Fruit fly (Drosophila melanogaster) whole organism, embryonic: ENCODE results near the gene CG7065.

Source experiments
- Awh ChIP-seq: fragments of 200-800 bp; sonication (Bioruptor generic); IDR thresholded peaks from 2 replicates; pipeline ENCODE4, ENCODE4 v1.3.6; 2022; ENCODE audit warnings: missing biosample characterization, missing genetic modification characterization
- Bdp1 ChIP-seq: fragments of 200-800 bp; sonication (Bioruptor generic); optimal IDR thresholded peaks from 3 replicates; lab custom pipeline; 2016; ENCODE audit warnings: missing biosample characterization, missing genetic modification characterization
- CG11398 ChIP-seq: fragments of 200-800 bp; sonication (Bioruptor generic); optimal IDR thresholded peaks from 2 replicates; lab custom pipeline; 2016; ENCODE audit warnings: missing biosample characterization, missing genetic modification characterization
- CG12104 ChIP-seq: fragments of 200-800 bp; sonication (Bioruptor generic); optimal IDR thresholded peaks from 3 replicates; lab custom pipeline; 2016; ENCODE audit warnings: missing biosample characterization, missing genetic modification characterization
- CG12299 ChIP-seq: fragments of 200-800 bp; sonication (Bioruptor generic); optimal IDR thresholded peaks from 2 replicates; lab custom pipeline; 2018; ENCODE audit warnings: missing biosample characterization, mild to moderate bottlenecking, missing genetic modification characterization
- CG1233 ChIP-seq: fragments of 200-800 bp; sonication (Bioruptor generic); optimal IDR thresholded peaks from 4 replicates; lab custom pipeline; 2018; ENCODE audit warnings: missing biosample characterization, mild to moderate bottlenecking, missing genetic modification characterization
- CG13123 ChIP-seq: fragments of 200-800 bp; sonication (Bioruptor generic); optimal IDR thresholded peaks from 2 replicates; lab custom pipeline; 2016; ENCODE audit warnings: missing biosample characterization, missing genetic modification characterization
- CG14014 ChIP-seq: fragments of 200-800 bp; sonication (Bioruptor generic); IDR thresholded peaks from 2 replicates; pipeline ENCODE4 v1.3.6; 2022; ENCODE audit warnings: missing biosample characterization, missing genetic modification characterization
- CG1603 ChIP-seq: fragments of 200-800 bp; sonication (Bioruptor generic); optimal IDR thresholded peaks from 2 replicates; lab custom pipeline; 2019; ENCODE audit warnings: missing biosample characterization, mild to moderate bottlenecking, missing genetic modification characterization, moderate library complexity
- CG17186 ChIP-seq: fragments of 200-800 bp; sonication (Bioruptor generic); optimal IDR thresholded peaks from 3 replicates; lab custom pipeline; 2017; ENCODE audit warnings: missing biosample characterization, missing genetic modification reagents, missing genetic modification characterization
- CG1792 ChIP-seq: fragments of 200-800 bp; sonication (Bioruptor generic); optimal IDR thresholded peaks from 2 replicates; lab custom pipeline; 2016; ENCODE audit warnings: missing biosample characterization, missing genetic modification characterization
- CG1832 ChIP-seq: fragments of 200-800 bp; sonication (Bioruptor generic); optimal IDR thresholded peaks from 2 replicates; lab custom pipeline; 2017; ENCODE audit warnings: missing biosample characterization, mild to moderate bottlenecking, missing genetic modification characterization, inconsistent platforms
- CG2129 ChIP-seq: fragments of 200-800 bp; sonication (Bioruptor generic); IDR thresholded peaks from 2 replicates; pipeline ENCODE4 v1.3.6; 2022; ENCODE audit warnings: missing biosample characterization, missing genetic modification characterization; ENCODE audit not compliant: partially characterized antibody
- CG3065 ChIP-seq: fragments of 200-800 bp; sonication (Bioruptor generic); optimal IDR thresholded peaks from 2 replicates; lab custom pipeline; 2016; ENCODE audit warnings: missing biosample characterization, missing genetic modification characterization
- CG32767 ChIP-seq: fragments of 200-800 bp; sonication (Bioruptor generic); IDR thresholded peaks from 2 replicates; pipeline ENCODE4 v1.3.6; 2022; ENCODE audit warnings: missing biosample characterization, missing genetic modification characterization
- CG3281 ChIP-seq: fragments of 200-800 bp; sonication (Bioruptor generic); optimal IDR thresholded peaks from 3 replicates; lab custom pipeline; 2017; ENCODE audit warnings: missing biosample characterization, mild to moderate bottlenecking, missing genetic modification characterization
- CG34224 ChIP-seq: fragments of 200-800 bp; sonication (Bioruptor generic); IDR thresholded peaks from 3 replicates; pipeline ENCODE4 v1.3.6; 2022; ENCODE audit warnings: missing biosample characterization, missing genetic modification characterization; ENCODE audit not compliant: partially characterized antibody
- CG5245 ChIP-seq: fragments of 200-800 bp; sonication (Bioruptor generic); optimal IDR thresholded peaks from 3 replicates; lab custom pipeline; 2016; ENCODE audit warnings: missing biosample characterization, missing genetic modification characterization
- CG6791 ChIP-seq: fragments of 200-800 bp; sonication (Bioruptor generic); IDR thresholded peaks from 3 replicates; pipeline ENCODE4 v1.3.6; 2022; ENCODE audit warnings: missing biosample characterization, missing genetic modification characterization; ENCODE audit not compliant: partially characterized antibody
- CG7271 ChIP-seq: fragments of 200-800 bp; sonication (Bioruptor generic); optimal IDR thresholded peaks from 2 replicates; lab custom pipeline; 2018; ENCODE audit warnings: missing biosample characterization, mild to moderate bottlenecking, missing genetic modification characterization, moderate library complexity
- CG7987 ChIP-seq: fragments of 200-800 bp; sonication (Bioruptor generic); optimal IDR thresholded peaks from 2 replicates; lab custom pipeline; 2018; ENCODE audit warnings: missing biosample characterization, mild to moderate bottlenecking, missing genetic modification characterization, moderate library complexity
- CoRest ChIP-seq: fragments of 200-800 bp; sonication (Bioruptor generic); optimal IDR thresholded peaks from 3 replicates; lab custom pipeline; 2018; ENCODE audit warnings: missing biosample characterization, mild to moderate bottlenecking, missing genetic modification characterization, moderate library complexity
- Doc3 ChIP-seq: fragments of 200-800 bp; sonication (Bioruptor generic); IDR thresholded peaks from 3 replicates; pipeline ENCODE4 v1.3.6; 2022; ENCODE audit warnings: missing biosample characterization, missing genetic modification characterization; ENCODE audit not compliant: partially characterized antibody
- E2f1 ChIP-seq: fragments of 200-800 bp; sonication (Bioruptor generic); IDR thresholded peaks from 2 replicates; pipeline ENCODE4 v1.3.6; 2022; ENCODE audit warnings: missing biosample characterization, missing genetic modification characterization
- E2f2 ChIP-seq: fragments of 200-800 bp; sonication (Bioruptor generic); IDR thresholded peaks from 2 replicates; pipeline ENCODE4 v1.3.6; 2022; ENCODE audit warnings: missing biosample characterization, missing genetic modification characterization
- Elba2 ChIP-seq: fragments of 200-800 bp; sonication (Bioruptor generic); optimal IDR thresholded peaks from 3 replicates; lab custom pipeline; 2016; ENCODE audit warnings: missing biosample characterization, missing genetic modification characterization
- Ets97D ChIP-seq: fragments of 200-800 bp; sonication (Bioruptor generic); optimal IDR thresholded peaks from 3 replicates; lab custom pipeline; 2016; ENCODE audit warnings: missing biosample characterization, missing genetic modification characterization
- Fer3 ChIP-seq: fragments of 200-800 bp; sonication (Bioruptor generic); optimal IDR thresholded peaks from 2 replicates; lab custom pipeline; 2018; ENCODE audit warnings: missing biosample characterization, mild to moderate bottlenecking, missing genetic modification characterization, moderate library complexity
- GATAe ChIP-seq: fragments of 200-800 bp; sonication (Bioruptor generic); conservative IDR thresholded peaks from 2 replicates; pipeline ENCODE4 v1.3.6; 2022; ENCODE audit warnings: missing biosample characterization, missing genetic modification characterization
- Gsc ChIP-seq: fragments of 200-800 bp; sonication (Bioruptor generic); IDR thresholded peaks from 2 replicates; pipeline ENCODE4 v1.3.6; 2022; ENCODE audit warnings: missing biosample characterization, missing genetic modification characterization
- Gug ChIP-seq: fragments of 200-800 bp; sonication (Bioruptor generic); IDR thresholded peaks from 4 replicates; pipeline ENCODE4 v1.3.6; 2022; ENCODE audit warnings: missing biosample characterization, missing genetic modification characterization
- Hr39 ChIP-seq: fragments of >200 bp; optimal IDR thresholded peaks from 2 replicates; lab custom pipeline; 2017
- Kr ChIP-seq: fragments of 200-800 bp; sonication (Bioruptor generic); optimal IDR thresholded peaks from 2 replicates; lab custom pipeline; 2017; ENCODE audit warnings: missing biosample characterization, mild to moderate bottlenecking, missing genetic modification characterization
- Lhr ChIP-seq: fragments of 200-800 bp; sonication (Bioruptor generic); optimal IDR thresholded peaks from 3 replicates; lab custom pipeline; 2017; ENCODE audit warnings: mild to moderate bottlenecking, missing biosample characterization, missing genetic modification reagents, missing genetic modification characterization
- NC2α ChIP-seq: fragments of 200-800 bp; sonication (Bioruptor generic); optimal IDR thresholded peaks from 2 replicates; lab custom pipeline; 2016; ENCODE audit warnings: missing biosample characterization, missing genetic modification characterization
- NFAT ChIP-seq: fragments of 200-800 bp; sonication (Bioruptor generic); IDR thresholded peaks from 2 replicates; pipeline ENCODE4 v1.3.6; 2022; ENCODE audit warnings: missing biosample characterization, missing genetic modification characterization
- Rfx ChIP-seq: fragments of 200-800 bp; sonication (Bioruptor generic); IDR thresholded peaks from 2 replicates; pipeline ENCODE4 v1.3.6; 2022; ENCODE audit warnings: missing biosample characterization, missing genetic modification characterization
- amos ChIP-seq: fragments of 200-800 bp; sonication (Bioruptor generic); IDR thresholded peaks from 2 replicates; pipeline ENCODE4 v1.3.6; 2022; ENCODE audit warnings: missing biosample characterization, missing genetic modification characterization; ENCODE audit not compliant: partially characterized antibody
- cato ChIP-seq: fragments of 200-800 bp; sonication (Bioruptor generic); optimal IDR thresholded peaks from 2 replicates; lab custom pipeline; 2016; ENCODE audit warnings: missing biosample characterization, missing genetic modification characterization, borderline replicate concordance
- caup ChIP-seq: fragments of 200-800 bp; sonication (Bioruptor generic); optimal IDR thresholded peaks from 3 replicates; lab custom pipeline; 2017; ENCODE audit warnings: missing biosample characterization, mild to moderate bottlenecking, missing genetic modification characterization, moderate library complexity; ENCODE audit not compliant: severe bottlenecking
- crol ChIP-seq: fragments of 200-800 bp; sonication (Bioruptor generic); IDR thresholded peaks from 2 replicates; pipeline ENCODE4 v1.3.6; 2022; ENCODE audit warnings: missing biosample characterization, missing genetic modification characterization
- cwo ChIP-seq: fragments of 200-800 bp; sonication (Bioruptor generic); optimal IDR thresholded peaks from 3 replicates; lab custom pipeline; 2017; ENCODE audit warnings: missing biosample characterization, missing genetic modification characterization, mild to moderate bottlenecking, moderate library complexity, missing genetic modification reagents
- emc ChIP-seq: fragments of 200-800 bp; sonication (Bioruptor generic); optimal IDR thresholded peaks from 2 replicates; lab custom pipeline; 2016; ENCODE audit warnings: missing biosample characterization, missing genetic modification characterization
- exex ChIP-seq: fragments of 200-800 bp; sonication (Bioruptor generic); optimal IDR thresholded peaks from 4 replicates; lab custom pipeline; 2018; ENCODE audit warnings: missing biosample characterization, mild to moderate bottlenecking, missing genetic modification characterization, moderate library complexity
- gcm2 ChIP-seq: fragments of 200-800 bp; sonication (Bioruptor generic); optimal IDR thresholded peaks from 2 replicates; lab custom pipeline; 2016; ENCODE audit warnings: missing biosample characterization, missing genetic modification characterization
- gem ChIP-seq: fragments of 200-800 bp; sonication (Bioruptor generic); optimal IDR thresholded peaks from 2 replicates; lab custom pipeline; 2019; ENCODE audit warnings: missing biosample characterization, mild to moderate bottlenecking, missing genetic modification characterization, moderate library complexity
- her ChIP-seq: fragments of 200-800 bp; sonication (Bioruptor generic); optimal IDR thresholded peaks from 2 replicates; lab custom pipeline; 2016; ENCODE audit warnings: missing biosample characterization, missing genetic modification characterization
- otp ChIP-seq: fragments of 200-800 bp; sonication (Bioruptor generic); IDR thresholded peaks from 3 replicates; pipeline ENCODE4, ENCODE4 v1.3.6; 2022; ENCODE audit warnings: missing biosample characterization, missing genetic modification characterization
- rib ChIP-seq: fragments of 200-800 bp; sonication (Bioruptor generic); IDR thresholded peaks from 2 replicates; pipeline ENCODE4 v1.3.6; 2022; ENCODE audit warnings: missing biosample characterization, missing genetic modification characterization
- sens ChIP-seq: fragments of 200-800 bp; sonication (Bioruptor generic); peaks from one replicate; lab custom pipeline; 2016; ENCODE audit warnings: missing biosample characterization, missing genetic modification characterization
- slou ChIP-seq: fragments of 200-800 bp; sonication (Bioruptor generic); optimal IDR thresholded peaks from 3 replicates; lab custom pipeline; 2016; ENCODE audit warnings: missing biosample characterization, missing genetic modification characterization

Gene CG7065

DNA sequence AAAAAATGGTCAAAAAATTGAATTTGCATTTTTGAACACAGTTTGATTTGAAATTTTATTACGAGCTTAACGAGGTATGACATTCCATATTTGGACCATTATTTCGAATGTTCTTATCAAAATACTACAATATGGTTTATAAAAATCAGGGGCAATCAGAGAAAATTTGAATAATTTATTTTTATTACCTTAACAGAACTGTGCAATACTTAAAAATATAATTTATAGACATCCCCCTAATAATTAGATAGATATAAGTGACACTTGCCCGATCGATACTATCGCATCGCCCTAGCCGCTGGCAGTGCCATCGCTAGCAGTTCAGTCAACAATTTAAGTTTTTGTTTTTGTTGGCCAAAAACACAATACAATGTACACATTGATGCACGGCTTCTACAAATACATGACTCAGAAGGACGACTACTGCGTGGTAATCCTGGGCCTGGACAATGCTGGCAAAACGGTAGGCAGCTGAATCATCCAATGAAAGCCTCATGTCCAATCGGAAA is 35.5 kb upstream of the CG7065 start, which contains the start of gene Arfrp1 (continued):
- TF ChIP-seq NFAT (GFP tag; lab: Robert Waterston, UW) (peak; percentile 35; the same call in 1 of the 2 replicates), CoRest (tag; lab: Kevin White, UChicago) (peak; percentile 12), NC2α (GFP tag; lab: Kevin White, UChicago) (no peak), CG14014 (GFP tag; lab: Robert Waterston, UW) (no peak), CG34224 (GFP tag; lab: Robert Waterston, UW) (peak; percentile 79), CG17186 (GFP tag; lab: Kevin White, UChicago) (no peak), E2f1 (GFP tag; lab: Robert Waterston, UW) (no peak), cwo (GFP tag; lab: Kevin White, UChicago) (no peak), CG3281 (GFP tag; lab: Kevin White, UChicago) (no peak), sens (peak; percentile 86), Gsc (GFP tag; lab: Robert Waterston, UW) (no peak), CG7271 (tag; lab: Kevin White, UChicago) (no peak), CG12299 (tag; lab: Kevin White, UChicago) (no peak), CG1832 (GFP tag; lab: Kevin White, UChicago) (no peak), CG13123 (GFP tag; lab: Kevin White, UChicago) (no peak), amos (peak; percentile 90), gem (tag; lab: Kevin White, UChicago) (no peak), CG1233 (GFP tag; lab: Kevin White, UChicago) (no peak), emc (GFP tag; lab: Kevin White, UChicago) (no peak), Elba2 (peak; percentile 62), Lhr (GFP tag; lab: Kevin White, UChicago) (no peak), caup (GFP tag; lab: Kevin White, UChicago) (no peak), GATAe (GFP tag; lab: Robert Waterston, UW) (no peak), exex (tag; lab: Kevin White, UChicago) (peak; percentile 32), CG1792 (GFP tag; lab: Kevin White, UChicago) (no peak), Gug (GFP tag; lab: Robert Waterston, UW) (peak; percentile 10; the same call in 1 of the 4 replicates), CG12104 (GFP tag; lab: Kevin White, UChicago) (peak; percentile 55), Kr (no peak), Rfx (peak; percentile 33), CG6791 (GFP tag; lab: Robert Waterston, UW) (peak; percentile 76), Ets97D (GFP tag; lab: Kevin White, UChicago) (peak; percentile 23), CG32767 (GFP tag; lab: Robert Waterston, UW) (no peak), CG11398 (GFP tag; lab: Kevin White, UChicago) (no peak), cato (GFP tag; lab: Kevin White, UChicago) (no peak), rib (GFP tag; lab: Robert Waterston, UW) (no peak), Awh (no peak), Doc3 (GFP tag; lab: Robert Waterston, UW) (peak; percentile 69; the same call in 2 of the 3 replicates), crol (GFP tag; lab: Robert Waterston, UW) (no peak), slou (GFP tag; lab: Kevin White, UChicago) (no peak), E2f2 (no peak), CG7987 (GFP tag; lab: Kevin White, UChicago) (no peak), Hr39 (lab: Kevin White, UChicago) (no peak), Bdp1 (GFP tag; lab: Kevin White, UChicago) (no peak), CG2129 (GFP tag; lab: Robert Waterston, UW) (peak; percentile 53), CG5245 (GFP tag; lab: Kevin White, UChicago) (no peak), her (GFP tag; lab: Kevin White, UChicago) (no peak), Fer3 (no peak), gcm2 (no peak), CG1603 (peak; percentile 12), CG3065 (GFP tag; lab: Kevin White, UChicago) (no peak), otp (GFP tag; lab: Robert Waterston, UW) (no peak)
